Worm (Caenorhabditis elegans) whole organism, young adult: ENCODE measurements around the gene F48G7.9.

Source experiments
- B0336.3 ChIP-seq: fragments of 200-800 bp; sonication (Bioruptor generic); IDR thresholded peaks from 2 replicates; pipeline ENCODE4 v1.3.6; 2022; ENCODE audit warnings: missing genetic modification characterization, missing compliant biosample characterization
- C06A6.2 ChIP-seq: fragments of 200-800 bp; sonication (Bioruptor generic); conservative IDR thresholded peaks from 2 replicates; pipeline ENCODE4 v1.3.6; 2022; ENCODE audit warnings: missing genetic modification characterization, missing compliant biosample characterization
- F10E7.11 ChIP-seq: sonication (generic microtip); optimal IDR thresholded peaks from 2 replicates; lab custom pipeline; 2017; ENCODE audit warnings: mild to moderate bottlenecking, missing genetic modification characterization, moderate library complexity, missing compliant biosample characterization
- F39B2.1 ChIP-seq: fragments of 200-800 bp; sonication (Bioruptor generic); IDR thresholded peaks from 2 replicates; pipeline ENCODE4 v1.3.6; 2022; ENCODE audit warnings: missing genetic modification reagents, missing genetic modification characterization, missing compliant biosample characterization
- F55B11.4 ChIP-seq: sonication (generic microtip); optimal IDR thresholded peaks from 2 replicates; lab custom pipeline; 2016; ENCODE audit warnings: missing compliant biosample characterization, missing genetic modification characterization, borderline replicate concordance; ENCODE audit not compliant: insufficient read depth
- K12H6.12 ChIP-seq: fragments of 200-800 bp; sonication (Bioruptor generic); optimal IDR thresholded peaks from 2 replicates; lab custom pipeline; 2018; ENCODE audit warnings: mild to moderate bottlenecking, missing genetic modification characterization, missing compliant biosample characterization
- Y56A3A.18 ChIP-seq: fragments of 200-800 bp; sonication (Bioruptor generic); IDR thresholded peaks from 2 replicates; pipeline ENCODE4 v1.3.6; 2022; ENCODE audit warnings: missing genetic modification reagents, missing genetic modification characterization, missing compliant biosample characterization
- Y67H2A.10 ChIP-seq: fragments of 200-800 bp; sonication (Bioruptor generic); conservative IDR thresholded peaks from 2 replicates; pipeline ENCODE4 v1.3.6; 2022; ENCODE audit warnings: missing genetic modification reagents, missing genetic modification characterization, missing compliant biosample characterization
- akir-1 ChIP-seq: fragments of 200-800 bp; sonication (Bioruptor generic); optimal IDR thresholded peaks from 2 replicates; lab custom pipeline; 2018; ENCODE audit warnings: mild to moderate bottlenecking, missing genetic modification characterization, moderate library complexity, missing compliant biosample characterization
- aptf-2 ChIP-seq: fragments of 200-800 bp; sonication (Bioruptor generic); conservative IDR thresholded peaks from 2 replicates; pipeline ENCODE4 v1.3.6; 2022; ENCODE audit warnings: missing genetic modification reagents, missing genetic modification characterization, missing compliant biosample characterization
- atf-7 ChIP-seq: sonication (generic microtip); optimal IDR thresholded peaks from 2 replicates; lab custom pipeline; 2017; ENCODE audit warnings: mild to moderate bottlenecking, missing genetic modification characterization, missing compliant biosample characterization
- cebp-2 ChIP-seq: fragments of 200-800 bp; sonication (Bioruptor generic); IDR thresholded peaks from 2 replicates; pipeline ENCODE4 v1.3.6; 2022; ENCODE audit warnings: missing genetic modification characterization, missing compliant biosample characterization
- ceh-100 ChIP-seq: fragments of 200-800 bp; sonication (Bioruptor generic); IDR thresholded peaks from 2 replicates; pipeline ENCODE4 v1.3.6; 2022; ENCODE audit warnings: missing genetic modification reagents, missing genetic modification characterization, missing compliant biosample characterization
- ceh-27 ChIP-seq: fragments of 200-800 bp; sonication (Bioruptor generic); optimal IDR thresholded peaks from 2 replicates; lab custom pipeline; 2018; ENCODE audit warnings: mild to moderate bottlenecking, missing genetic modification characterization, moderate library complexity, missing compliant biosample characterization
- ceh-40 ChIP-seq: fragments of 200-800 bp; sonication (Bioruptor generic); IDR thresholded peaks from 2 replicates; pipeline ENCODE4 v1.3.6; 2022; ENCODE audit warnings: missing genetic modification characterization, missing compliant biosample characterization
- dox-1 ChIP-seq: fragments of 200-800 bp; sonication (Bioruptor generic); IDR thresholded peaks from 2 replicates; pipeline ENCODE4 v1.3.6; 2022; ENCODE audit warnings: missing genetic modification reagents, missing genetic modification characterization, missing compliant biosample characterization
- dpff-1 ChIP-seq: sonication (generic microtip); optimal IDR thresholded peaks from 2 replicates; lab custom pipeline; 2017; ENCODE audit warnings: mild to moderate bottlenecking, missing genetic modification characterization, missing compliant biosample characterization
- dpl-1 ChIP-seq: fragments of 150-350 bp; optimal IDR thresholded peaks from 2 replicates; lab custom pipeline; 2014; ENCODE audit warnings: missing biosample characterization, missing genetic modification reagents, missing genetic modification characterization
- egrh-3 ChIP-seq: fragments of 200-800 bp; sonication (Bioruptor generic); IDR thresholded peaks from 2 replicates; pipeline ENCODE4 v1.3.6; 2022; ENCODE audit warnings: missing genetic modification reagents, missing genetic modification characterization, missing compliant biosample characterization
- fkh-3 ChIP-seq: sonication (generic microtip); optimal IDR thresholded peaks from 2 replicates; lab custom pipeline; 2016; ENCODE audit warnings: mild to moderate bottlenecking, missing genetic modification characterization, missing compliant biosample characterization
- gei-17 ChIP-seq: fragments of 200-800 bp; sonication (Bioruptor generic); optimal IDR thresholded peaks from 2 replicates; lab custom pipeline; 2018; ENCODE audit warnings: mild to moderate bottlenecking, missing genetic modification characterization, missing compliant biosample characterization
- hmg-1.2 ChIP-seq: fragments of 200-800 bp; sonication (Bioruptor generic); IDR thresholded peaks from 2 replicates; pipeline ENCODE4 v1.3.6; 2022; ENCODE audit warnings: missing genetic modification reagents, missing genetic modification characterization, missing compliant biosample characterization
- let-526 ChIP-seq: fragments of 200-800 bp; sonication (Bioruptor generic); IDR thresholded peaks from 2 replicates; pipeline ENCODE4 v1.3.6; 2022; ENCODE audit warnings: missing genetic modification reagents, missing genetic modification characterization, missing compliant biosample characterization
- mcd-1 ChIP-seq: fragments of 200-800 bp; sonication (Bioruptor generic); IDR thresholded peaks from 2 replicates; pipeline ENCODE4 v1.3.6; 2022; ENCODE audit warnings: missing genetic modification reagents, missing genetic modification characterization, missing compliant biosample characterization
- nhr-120 ChIP-seq: fragments of 200-800 bp; sonication (Bioruptor generic); IDR thresholded peaks from 2 replicates; pipeline ENCODE4 v1.3.6; 2022; ENCODE audit warnings: missing genetic modification characterization, missing compliant biosample characterization
- nhr-80 ChIP-seq: sonication (generic microtip); optimal IDR thresholded peaks from 2 replicates; lab custom pipeline; 2016; ENCODE audit warnings: missing genetic modification characterization, missing compliant biosample characterization
- rec-8 ChIP-seq, 2 experiments: sonication (generic microtip); optimal IDR thresholded peaks; 2 replicates each; lab custom pipeline; 2016; ENCODE audit warnings: mild to moderate bottlenecking in 2 of 2, missing genetic modification characterization in 2 of 2, missing genetic modification reagents in 2 of 2, missing genotype in 2 of 2, missing biosample characterization in 1 of 2, missing compliant biosample characterization in 1 of 2, moderate library complexity in 1 of 2
- rpc-1 ChIP-seq, 2 experiments: fragments of 150-350 bp in 1 of 2; sonication (generic microtip) in 1 of 2; optimal IDR thresholded peaks; 2 replicates each; lab custom pipeline; 2014 to 2018; ENCODE audit warnings: missing biosample characterization in 1 of 2, missing genetic modification characterization in 1 of 2, missing genetic modification reagents in 1 of 2, missing genotype in 1 of 2
- snpc-4 ChIP-seq, 5 experiments: fragments of 150-350 bp in 1 of 5; sonication (generic microtip) in 4 of 5; optimal IDR thresholded peaks; 2 replicates each; lab custom pipeline; 2014 to 2018; ENCODE audit warnings: missing genetic modification characterization in 5 of 5, missing biosample characterization in 3 of 5, antibody characterized with exemption in 2 of 5, mild to moderate bottlenecking in 2 of 5, missing compliant biosample characterization in 2 of 5, missing genotype in 2 of 5, moderate library complexity in 2 of 5, missing genetic modification reagents in 1 of 5
- sptf-2 ChIP-seq: fragments of 200-800 bp; sonication (Bioruptor generic); optimal IDR thresholded peaks from 2 replicates; lab custom pipeline; 2018; ENCODE audit warnings: mild to moderate bottlenecking, missing genetic modification characterization, missing compliant biosample characterization
- tbx-9 ChIP-seq: sonication (generic microtip); optimal IDR thresholded peaks from 2 replicates; lab custom pipeline; 2016; ENCODE audit warnings: borderline replicate concordance, missing genetic modification characterization, inconsistent platforms, missing compliant biosample characterization
- zfh-2 ChIP-seq: fragments of 200-800 bp; sonication (Bioruptor generic); conservative IDR thresholded peaks from 2 replicates; pipeline ENCODE4 v1.3.6; 2022; ENCODE audit warnings: missing genetic modification reagents, missing genetic modification characterization, missing compliant biosample characterization
- ztf-6 ChIP-seq: fragments of 200-800 bp; sonication (Bioruptor generic); IDR thresholded peaks from 2 replicates; pipeline ENCODE4 v1.3.6; 2022; ENCODE audit warnings: missing genetic modification reagents, missing genetic modification characterization, missing compliant biosample characterization

Gene F48G7.9

ce11 chrV:622902-623301 lies 5.5 kb downstream of the F48G7.9 start, which contains the start of gene F48G7.5:
TSS of gene F48G7.5 (minus strand) at chrV:622935.
- TF ChIP-seq ceh-27 (GFP tag; lab: Kevin White, UChicago) (no peak), K12H6.12 (tag; lab: Kevin White, UChicago) (no peak), ceh-100 (no peak)
- TF ChIP-seq, all 124 proteins: peak for 0

ce11 chrV:620987-621386 lies 7.4 kb downstream of the F48G7.9 start:
- peak; percentile 51; the same call in 1 of the 2 replicates for TF ChIP-seq zfh-2 (GFP tag; lab: Robert Waterston, UW)
- no peak for TF ChIP-seq mcd-1 (GFP tag; lab: Robert Waterston, UW)
- TF ChIP-seq, all 124 proteins: peak for 1

- no peak for TF ChIP-seq atf-7 (tag; lab: Kevin White, UChicago)
- TF ChIP-seq ceh-100, result no peak
- TF ChIP-seq nhr-80 (tag; lab: Kevin White, UChicago), result peak; percentile 20
- peak; percentile 41 for TF ChIP-seq ceh-27 (GFP tag; lab: Kevin White, UChicago)
- TF ChIP-seq fkh-3 (tag; lab: Kevin White, UChicago), result no peak
- peak; percentile 54 for TF ChIP-seq K12H6.12 (tag; lab: Kevin White, UChicago)
- peak; percentile 89 for TF ChIP-seq hmg-1.2 (GFP tag; lab: Robert Waterston, UW)
- TF ChIP-seq dox-1, result peak; percentile 54
- no peak for TF ChIP-seq akir-1
- no peak for TF ChIP-seq snpc-4 (GFP tag; optimal IDR thresholded peaks at IDR 0.05; lab: Kevin White, UChicago)
- TF ChIP-seq snpc-4 (tag; optimal IDR thresholded peaks at IDR 0.05; lab: Kevin White, UChicago), result peak in 1 of 4 experiments; percentile 54
These were observed 9.4 kb downstream of the F48G7.9 start, which contains the start of gene F48G7.4 for ce11 chrV:619054-619453. TSS of gene F48G7.4 (plus strand) at chrV:619453.

ce11 chrV:617917-618316 lies 10.5 kb downstream of the F48G7.9 start:
- TF ChIP-seq let-526 (no peak), gei-17 (no peak), C06A6.2 (GFP tag; lab: Robert Waterston, UW) (no peak), egrh-3 (GFP tag; lab: Robert Waterston, UW) (no peak), F55B11.4 (tag; lab: Kevin White, UChicago) (no peak), dpl-1 (no peak), cebp-2 (GFP tag; lab: Robert Waterston, UW) (no peak), rpc-1 (optimal IDR thresholded peaks at IDR 0.05; lab: Kevin White, UChicago) (no peak), rpc-1 (tag; optimal IDR thresholded peaks at IDR 0.05; lab: Kevin White, UChicago) (no peak), F39B2.1 (GFP tag; lab: Robert Waterston, UW) (no peak), B0336.3 (GFP tag; lab: Robert Waterston, UW) (no peak), atf-7 (tag; lab: Kevin White, UChicago) (no peak), sptf-2 (GFP tag; lab: Kevin White, UChicago) (no peak), Y56A3A.18 (GFP tag; lab: Robert Waterston, UW) (no peak), aptf-2 (GFP tag; lab: Robert Waterston, UW) (no peak), Y67H2A.10 (GFP tag; lab: Robert Waterston, UW) (no peak), rec-8 (tag; optimal IDR thresholded peaks at IDR 0.05; lab: Kevin White, UChicago) (no peak)

- TF ChIP-seq egrh-3 (GFP tag; lab: Robert Waterston, UW) (no peak), nhr-120 (GFP tag; lab: Robert Waterston, UW) (no peak), ztf-6 (no peak), cebp-2 (GFP tag; lab: Robert Waterston, UW) (no peak), ceh-40 (GFP tag; lab: Robert Waterston, UW) (no peak), aptf-2 (GFP tag; lab: Robert Waterston, UW) (no peak), K12H6.12 (tag; lab: Kevin White, UChicago) (no peak), dpff-1 (tag; lab: Kevin White, UChicago) (no peak), tbx-9 (tag; lab: Kevin White, UChicago) (no peak), F10E7.11 (no peak)
These were observed 13.2 kb downstream of the F48G7.9 start, which contains the start of gene F48G7.13 for ce11 chrV:615275-615674. TSS of gene F48G7.13 (plus strand) at chrV:615575.
